Fruit fly (Drosophila melanogaster): ENCODE measurements around the gene beta-PheRS.
A peak's percentile ranks its signal among the peaks of the same experiment; 100 is the strongest.

The beta-PheRS gene

dm6 chr3R:24230423-24231205 lies 21.9 kb downstream of the beta-PheRS start, which contains the start of gene mask (continued):
- TF ChIP-seq CG3838 (GFP tag; optimal IDR thresholded peaks at IDR 0.05) (no peak), Scr (GFP tag; IDR thresholded peaks at IDR 0.05; ENCODE audit: partially characterized antibody) (0 out of 2 replicates have a peak, but pooled peaks have one; percentile 5), grau (tag; optimal IDR thresholded peaks at IDR 0.05) (peak; percentile 51), phol (tag; optimal IDR thresholded peaks at IDR 0.05) (peak; percentile 98), HLH4C (GFP tag; IDR thresholded peaks at IDR 0.05; ENCODE audit: partially characterized antibody) (no peak), Xbp1 (GFP tag; optimal IDR thresholded peaks at IDR 0.05) (peak; percentile 74), CG16813 (GFP tag; IDR thresholded peaks at IDR 0.05; ENCODE audit: partially characterized antibody) (no peak; the same call in 2 of the 3 replicates), CG4328 (GFP tag; optimal IDR thresholded peaks at IDR 0.05) (peak; percentile 83), CG12236 (GFP tag; optimal IDR thresholded peaks at IDR 0.05) (peak; percentile 73), CG10431 (GFP tag; optimal IDR thresholded peaks at IDR 0.05) (peak; percentile 77), H2.0 (GFP tag; IDR thresholded peaks at IDR 0.05) (peak; percentile 70; the same call in 1 of the 2 replicates), Lhr (GFP tag; optimal IDR thresholded peaks at IDR 0.05) (peak; percentile 63), CoRest (tag; optimal IDR thresholded peaks at IDR 0.05) (peak; percentile 63), sqz (GFP tag; optimal IDR thresholded peaks at IDR 0.05) (peak; percentile 78), CG2678 (tag; optimal IDR thresholded peaks at IDR 0.05) (peak; percentile 59), CG10959 (GFP tag; IDR thresholded peaks at IDR 0.05) (peak; percentile 68), knrl (GFP tag; IDR thresholded peaks at IDR 0.05; ENCODE audit: partially characterized antibody) (no peak), Poxn (GFP tag; IDR thresholded peaks at IDR 0.05) (no peak), CG12769 (tag; optimal IDR thresholded peaks at IDR 0.05) (peak; percentile 62), CG11560 (tag; IDR thresholded peaks at IDR 0.05) (no peak; the same call in 2 of the 3 replicates), CG6175 (GFP tag; IDR thresholded peaks at IDR 0.05) (peak; percentile 68; the same call in 1 of the 3 replicates), Dbx (GFP tag; IDR thresholded peaks at IDR 0.05) (peak; percentile 81), fru (optimal IDR thresholded peaks at IDR 0.05) (no peak), CG8924 (tag; optimal IDR thresholded peaks at IDR 0.05) (peak; percentile 32), CG2199 (GFP tag; IDR thresholded peaks at IDR 0.05) (no peak), jumu (GFP tag; optimal IDR thresholded peaks at IDR 0.05) (peak; percentile 7), hth (optimal IDR thresholded peaks at IDR 0.05) (no peak), stc (GFP tag; IDR thresholded peaks at IDR 0.05) (peak; percentile 69; the same call in 1 of the 2 replicates), crol (GFP tag; IDR thresholded peaks at IDR 0.05) (no peak), Elba2 (GFP tag; optimal IDR thresholded peaks at IDR 0.05) (no peak), sna (GFP tag; IDR thresholded peaks at IDR 0.05; ENCODE audit: partially characterized antibody) (no peak), run (tag; optimal IDR thresholded peaks at IDR 0.05) (no peak), dm (GFP tag; optimal IDR thresholded peaks at IDR 0.05) (peak; percentile 77), wor (GFP tag; IDR thresholded peaks at IDR 0.05) (no peak), nau (GFP tag; optimal IDR thresholded peaks at IDR 0.05) (peak; percentile 79), Bgb (GFP tag; IDR thresholded peaks at IDR 0.05; ENCODE audit: partially characterized antibody) (0 out of 2 replicates have a peak, but pooled peaks have one; percentile 4), CG17912 (GFP tag; optimal IDR thresholded peaks at IDR 0.05) (peak; percentile 95), onecut (GFP tag; IDR thresholded peaks at IDR 0.05) (peak; percentile 74), crc (GFP tag; optimal IDR thresholded peaks at IDR 0.05) (peak; percentile 82), kni (GFP tag; optimal IDR thresholded peaks at IDR 0.05) (peak; percentile 70), CG7357 (GFP tag; IDR thresholded peaks at IDR 0.05) (no peak), CG13775 (GFP tag; optimal IDR thresholded peaks at IDR 0.05) (peak; percentile 89), CG14014 (GFP tag; IDR thresholded peaks at IDR 0.05) (peak; percentile 75), CG8478 (optimal IDR thresholded peaks at IDR 0.05) (peak; percentile 37), chinmo (GFP tag; IDR thresholded peaks at IDR 0.05; ENCODE audit: partially characterized antibody) (no peak), pita (GFP tag; optimal IDR thresholded peaks at IDR 0.05) (no peak), inv (GFP tag; IDR thresholded peaks at IDR 0.05; ENCODE audit: partially characterized antibody) (no peak), HLH54F (GFP tag; optimal IDR thresholded peaks at IDR 0.05) (peak; percentile 48), CG4617 (GFP tag; optimal IDR thresholded peaks at IDR 0.05; ENCODE audit: borderline replicate concordance) (peak; percentile 74)

Data from whole organism, embryonic.